Worm (Caenorhabditis elegans) whole organism, mixed stage, embryonic: ENCODE data around the gene men-1.

Source experiments
- elt-1 ChIP-seq: sonication (generic microtip); optimal IDR thresholded peaks from 2 replicates; lab custom pipeline; 2017; ENCODE audit warnings: missing genetic modification characterization, mild to moderate bottlenecking, missing compliant biosample characterization, antibody characterized with exemption, moderate library complexity, borderline replicate concordance; ENCODE audit not compliant: insufficient read depth
- nhr-28 ChIP-seq: fragments of 150-350 bp; optimal IDR thresholded peaks from 2 replicates; lab custom pipeline; 2014; ENCODE audit warnings: missing biosample characterization, missing genetic modification characterization

ce11 chrII:14230938-14231337, 3.0 kb downstream of the men-1 start:
- TF ChIP-seq elt-1 (tag; lab: Kevin White, UChicago): no peak
- TF ChIP-seq nhr-28 (tag; lab: Kevin White, UChicago): no peak
